Worm (Caenorhabditis elegans) whole organism, midembryonic: ENCODE data around the gene hosl-1.

Experiments
- T22C8.4 ChIP-seq: fragments of 200-800 bp; sonication (Bioruptor generic); IDR thresholded peaks from 2 replicates; pipeline ENCODE4 v1.3.6; 2022; ENCODE audit warnings: missing genetic modification characterization, missing compliant biosample characterization
- flt-1 ChIP-seq: fragments of 200-800 bp; sonication (Bioruptor generic); IDR thresholded peaks from 2 replicates; pipeline ENCODE4 v1.3.6; 2022; ENCODE audit warnings: missing genetic modification characterization, missing compliant biosample characterization
- klf-2 ChIP-seq: fragments of 200-800 bp; sonication (Bioruptor generic); conservative IDR thresholded peaks from 2 replicates; pipeline ENCODE4 v1.3.6; 2022; ENCODE audit warnings: missing genetic modification reagents, missing genetic modification characterization, missing compliant biosample characterization
- med-1 ChIP-seq: sonication (generic microtip); optimal IDR thresholded peaks from 2 replicates; lab custom pipeline; 2017; ENCODE audit warnings: missing genetic modification characterization, mild to moderate bottlenecking, missing compliant biosample characterization, antibody characterized with exemption, missing genetic modification reagents; ENCODE audit not compliant: insufficient read depth
- ref-1 ChIP-seq: fragments of 200-800 bp; sonication (Bioruptor generic); conservative IDR thresholded peaks from 2 replicates; pipeline ENCODE4 v1.3.6; 2022; ENCODE audit warnings: missing genetic modification reagents, missing genetic modification characterization, missing compliant biosample characterization
- tab-1 ChIP-seq: fragments of 200-800 bp; sonication (Bioruptor generic); IDR thresholded peaks from 2 replicates; pipeline ENCODE4 v1.3.6; 2022; ENCODE audit warnings: missing genetic modification characterization, missing compliant biosample characterization
- ztf-23 ChIP-seq: fragments of 200-800 bp; sonication (Bioruptor generic); IDR thresholded peaks from 2 replicates; pipeline ENCODE4 v1.3.6; 2022; ENCODE audit warnings: missing genetic modification reagents, missing genetic modification characterization, missing compliant biosample characterization
- ztf-29 ChIP-seq: fragments of 200-800 bp; sonication (Bioruptor generic); IDR thresholded peaks from 2 replicates; pipeline ENCODE4 v1.3.6; 2022; ENCODE audit warnings: missing genetic modification reagents, missing genetic modification characterization, missing compliant biosample characterization

- TF ChIP-seq tab-1 (no peak), med-1 (GFP tag; lab: Kevin White, UChicago) (no peak), ztf-29 (GFP tag; lab: Robert Waterston, UW) (no peak), ref-1 (no peak), flt-1 (GFP tag; lab: Robert Waterston, UW) (no peak), ztf-23 (GFP tag; lab: Robert Waterston, UW) (no peak), klf-2 (GFP tag; lab: Robert Waterston, UW) (no peak), T22C8.4 (GFP tag; lab: Robert Waterston, UW) (no peak)
Measured at ce11 chrX:4632088-4632487, 4.8 kb upstream of the hosl-1 start, which contains the start of gene slcr-46.1.
